Worm (Caenorhabditis elegans) whole organism, mixed stage, embryonic: ENCODE data around the gene col-154.
"Not testable (repeated sequence)": the region's sequence is repeated elsewhere in the genome, so short reads cannot be mapped to it uniquely, and the experiment has no call there.

Source experiments
- M03D4.4 ChIP-seq: sonication (generic microtip); optimal IDR thresholded peaks from 2 replicates; lab custom pipeline; 2017; ENCODE audit warnings: mild to moderate bottlenecking, missing genetic modification characterization, missing compliant biosample characterization
- bed-3 ChIP-seq: fragments of 200-800 bp; sonication (Bioruptor generic); optimal IDR thresholded peaks from 3 replicates; lab custom pipeline; 2018; ENCODE audit warnings: mild to moderate bottlenecking, missing genetic modification characterization, moderate library complexity, missing compliant biosample characterization
- ceh-39 ChIP-seq: fragments of 150-350 bp; optimal IDR thresholded peaks from 2 replicates; lab custom pipeline; 2014; ENCODE audit warnings: missing biosample characterization, missing genetic modification characterization
- ceh-43 ChIP-seq: fragments of 200-800 bp; sonication (Bioruptor generic); optimal IDR thresholded peaks from 2 replicates; lab custom pipeline; 2018; ENCODE audit warnings: mild to moderate bottlenecking, missing genetic modification characterization, moderate library complexity, missing compliant biosample characterization
- ceh-83 ChIP-seq: fragments of 200-800 bp; sonication (Bioruptor generic); optimal IDR thresholded peaks from 2 replicates; lab custom pipeline; 2018; ENCODE audit warnings: mild to moderate bottlenecking, missing genetic modification characterization, missing compliant biosample characterization
- ces-1 ChIP-seq: fragments of 150-350 bp; optimal IDR thresholded peaks from 2 replicates; lab custom pipeline; 2014; ENCODE audit warnings: missing biosample characterization, missing genetic modification reagents, missing genetic modification characterization
- cnd-1 ChIP-seq: fragments of 200-800 bp; sonication (Bioruptor generic); optimal IDR thresholded peaks from 2 replicates; lab custom pipeline; 2018; ENCODE audit warnings: mild to moderate bottlenecking, missing genetic modification characterization, missing compliant biosample characterization
- elt-1 ChIP-seq: sonication (generic microtip); optimal IDR thresholded peaks from 2 replicates; lab custom pipeline; 2017; ENCODE audit warnings: missing genetic modification characterization, mild to moderate bottlenecking, missing compliant biosample characterization, antibody characterized with exemption, moderate library complexity, borderline replicate concordance; ENCODE audit not compliant: insufficient read depth
- elt-3 ChIP-seq: fragments of 150-350 bp; optimal IDR thresholded peaks from 2 replicates; lab custom pipeline; 2014; ENCODE audit warnings: missing biosample characterization, missing genetic modification characterization
- flh-1 ChIP-seq: fragments of 200-800 bp; sonication (Bioruptor generic); optimal IDR thresholded peaks from 2 replicates; lab custom pipeline; 2018; ENCODE audit warnings: mild to moderate bottlenecking, missing genetic modification characterization, moderate library complexity, missing compliant biosample characterization
- hlh-1 ChIP-seq: fragments of 150-350 bp; optimal IDR thresholded peaks from 2 replicates; lab custom pipeline; 2014; ENCODE audit warnings: missing biosample characterization, missing genetic modification reagents, missing genetic modification characterization
- lin-13 ChIP-seq: fragments of 150-350 bp; optimal IDR thresholded peaks from 2 replicates; lab custom pipeline; 2014; ENCODE audit warnings: missing biosample characterization, missing genetic modification characterization
- lsy-2 ChIP-seq: fragments of 150-350 bp; optimal IDR thresholded peaks from 2 replicates; lab custom pipeline; 2014; ENCODE audit warnings: missing biosample characterization, missing genetic modification characterization
- mab-5 ChIP-seq: fragments of 150-350 bp; optimal IDR thresholded peaks from 2 replicates; lab custom pipeline; 2014; ENCODE audit warnings: missing biosample characterization, missing genetic modification characterization
- mep-1 ChIP-seq: fragments of 150-350 bp; optimal IDR thresholded peaks from 2 replicates; lab custom pipeline; 2017; ENCODE audit warnings: missing biosample characterization, missing genetic modification reagents, missing genetic modification characterization, inconsistent platforms
- mls-2 ChIP-seq: sonication (generic microtip); optimal IDR thresholded peaks from 2 replicates; lab custom pipeline; 2016; ENCODE audit warnings: mild to moderate bottlenecking, missing genetic modification characterization, moderate library complexity, missing compliant biosample characterization
- nhr-237 ChIP-seq: fragments of 150-350 bp; optimal IDR thresholded peaks from 2 replicates; lab custom pipeline; 2014; ENCODE audit warnings: missing biosample characterization, missing genetic modification characterization
- nhr-28 ChIP-seq: fragments of 150-350 bp; optimal IDR thresholded peaks from 2 replicates; lab custom pipeline; 2014; ENCODE audit warnings: missing biosample characterization, missing genetic modification characterization
- nhr-76 ChIP-seq: sonication (generic microtip); optimal IDR thresholded peaks from 2 replicates; lab custom pipeline; 2017; ENCODE audit warnings: missing biosample characterization, missing genetic modification characterization
- pha-4 ChIP-seq: fragments of 150-350 bp; optimal IDR thresholded peaks from 2 replicates; lab custom pipeline; 2018; ENCODE audit warnings: missing biosample characterization, missing genetic modification reagents, missing genetic modification characterization
- sem-2 ChIP-seq: fragments of 200-800 bp; sonication (Bioruptor generic); optimal IDR thresholded peaks from 2 replicates; lab custom pipeline; 2018; ENCODE audit warnings: mild to moderate bottlenecking, missing genetic modification characterization, missing compliant biosample characterization
- snpc-4 ChIP-seq: fragments of 150-350 bp; optimal IDR thresholded peaks from 2 replicates; lab custom pipeline; 2014; ENCODE audit warnings: missing biosample characterization, missing genetic modification characterization
- sptf-1 ChIP-seq: sonication (generic microtip); optimal IDR thresholded peaks from 2 replicates; lab custom pipeline; 2017; ENCODE audit warnings: mild to moderate bottlenecking, missing genetic modification characterization, moderate library complexity, missing compliant biosample characterization
- tbx-8 ChIP-seq: fragments of 200-800 bp; sonication (Bioruptor generic); optimal IDR thresholded peaks from 2 replicates; lab custom pipeline; 2018; ENCODE audit warnings: mild to moderate bottlenecking, missing genetic modification characterization, moderate library complexity, missing compliant biosample characterization
- unc-120 ChIP-seq: sonication (generic microtip); optimal IDR thresholded peaks from 2 replicates; lab custom pipeline; 2017; ENCODE audit warnings: missing genetic modification characterization, missing compliant biosample characterization; ENCODE audit not compliant: poor library complexity, severe bottlenecking
- unc-39 ChIP-seq: fragments of 150-350 bp; optimal IDR thresholded peaks from 2 replicates; lab custom pipeline; 2014; ENCODE audit warnings: missing biosample characterization, missing genetic modification characterization
- unc-62 ChIP-seq: fragments of 150-350 bp; optimal IDR thresholded peaks from 2 replicates; lab custom pipeline; 2014; ENCODE audit warnings: missing biosample characterization, missing genetic modification reagents, missing genetic modification characterization
- zip-8 ChIP-seq: fragments of 150-350 bp; optimal IDR thresholded peaks from 2 replicates; lab custom pipeline; 2014; ENCODE audit warnings: missing biosample characterization, missing genetic modification characterization
- ztf-11 ChIP-seq: fragments of 150-350 bp; optimal IDR thresholded peaks from 2 replicates; lab custom pipeline; 2014; ENCODE audit warnings: missing biosample characterization, missing genetic modification characterization

Gene col-154

ce11 chrV:11386428-11386827 is 1.3 kb downstream of the col-154 start, which contains the start of gene F55C10.4:
Gene F55C10.4, plus strand, starts transcription at chrV:11386728.
- TF ChIP-seq sem-2 (GFP tag; lab: Kevin White, UChicago) (no peak), mls-2 (tag; lab: Kevin White, UChicago) (no peak), bed-3 (GFP tag; lab: Kevin White, UChicago) (no peak), unc-62 (GFP tag; lab: Kevin White, UChicago) (no peak), zip-8 (no peak), elt-3 (tag; lab: Kevin White, UChicago) (no peak), nhr-237 (no peak), lsy-2 (tag; lab: Kevin White, UChicago) (no peak), snpc-4 (no peak)

ce11 chrV:11389776-11390175 is 4.6 kb downstream of the col-154 start, which contains the start of gene col-155:
Gene col-155, minus strand, starts transcription at chrV:11389876.
- TF ChIP-seq snpc-4 (no peak), nhr-76 (tag; lab: Kevin White, UChicago) (no peak), hlh-1 (tag; lab: Kevin White, UChicago) (no peak), elt-3 (tag; lab: Kevin White, UChicago) (no peak), mls-2 (tag; lab: Kevin White, UChicago) (no peak), ztf-11 (tag; lab: Kevin White, UChicago) (no peak), nhr-28 (tag; lab: Kevin White, UChicago) (no peak), unc-39 (tag; lab: Kevin White, UChicago) (no peak), flh-1 (GFP tag; lab: Kevin White, UChicago) (no peak), nhr-237 (no peak), M03D4.4 (tag; lab: Kevin White, UChicago) (no peak), unc-62 (GFP tag; lab: Kevin White, UChicago) (no peak), mab-5 (no peak), sptf-1 (tag; lab: Kevin White, UChicago) (no peak), ceh-39 (tag; lab: Kevin White, UChicago) (no peak), elt-1 (tag; lab: Kevin White, UChicago) (no peak), ces-1 (no peak), tbx-8 (GFP tag; lab: Kevin White, UChicago) (no peak), bed-3 (GFP tag; lab: Kevin White, UChicago) (no peak), unc-120 (tag; lab: Kevin White, UChicago) (no peak)

- TF ChIP-seq lin-13 (tag; lab: Kevin White, UChicago): no peak
- no peak for TF ChIP-seq cnd-1 (tag; lab: Kevin White, UChicago)
- TF ChIP-seq sptf-1 (tag; lab: Kevin White, UChicago): no peak
- TF ChIP-seq elt-3 (tag; lab: Kevin White, UChicago): no peak
- TF ChIP-seq pha-4 (tag; lab: Kevin White, UChicago): no peak
- no peak for TF ChIP-seq lsy-2 (tag; lab: Kevin White, UChicago)
- no peak for TF ChIP-seq bed-3 (GFP tag; lab: Kevin White, UChicago)
- TF ChIP-seq ceh-83 (GFP tag; lab: Kevin White, UChicago): no peak
- TF ChIP-seq tbx-8 (GFP tag; lab: Kevin White, UChicago): no peak
- no peak for TF ChIP-seq flh-1 (GFP tag; lab: Kevin White, UChicago)
- TF ChIP-seq M03D4.4 (tag; lab: Kevin White, UChicago): no peak
- TF ChIP-seq unc-120 (tag; lab: Kevin White, UChicago): no peak
Observed at ce11 chrV:11390394-11390793, 5.2 kb downstream of the col-154 start, which contains the start of the genes K03B8.11 and K03B8.14. Gene K03B8.11, minus strand, starts transcription at chrV:11390494. Gene K03B8.14, plus strand, starts transcription at chrV:11390503.

ce11 chrV:11392020-11392419 is 6.9 kb downstream of the col-154 start, which contains the start of gene nas-16:
Gene nas-16, plus strand, starts transcription at chrV:11392320.
- TF ChIP-seq sptf-1 (tag; lab: Kevin White, UChicago): no peak
- no peak for TF ChIP-seq M03D4.4 (tag; lab: Kevin White, UChicago)
- TF ChIP-seq zip-8: no peak
- TF ChIP-seq elt-1 (tag; lab: Kevin White, UChicago): no peak
- no peak for TF ChIP-seq ceh-43
- TF ChIP-seq lsy-2 (tag; lab: Kevin White, UChicago): no peak
- no peak for TF ChIP-seq mep-1
- TF ChIP-seq, all 35 proteins: peak for 0

- not testable (repeated sequence) for TF ChIP-seq ces-1, mep-1, ceh-43
- TF ChIP-seq, all 35 proteins: peak for 0; not testable (repeated sequence) for 35
Observed at ce11 chrV:11395024-11395423, 9.9 kb downstream of the col-154 start, which contains the start of gene K03B8.4. Gene K03B8.4, minus strand, starts transcription at chrV:11395124.
